Worm (Caenorhabditis elegans) whole organism, early embryonic: Measurements from ENCODE around the gene F20G2.5.
A peak's percentile ranks its signal among the peaks of the same experiment; 100 is the strongest.

Source experiments
- F13C5.2 ChIP-seq: sonication (generic microtip); optimal IDR thresholded peaks from 2 replicates; lab custom pipeline; 2017; ENCODE audit warnings: mild to moderate bottlenecking, missing genetic modification characterization, inconsistent platforms, missing compliant biosample characterization
- ama-1 ChIP-seq: fragments of 150-350 bp; optimal IDR thresholded peaks from 2 replicates; lab custom pipeline; 2014
- ets-7 ChIP-seq: sonication (generic microtip); optimal IDR thresholded peaks from 2 replicates; lab custom pipeline; 2016; ENCODE audit warnings: missing genotype, missing genetic modification characterization, missing compliant biosample characterization
- flt-1 ChIP-seq: fragments of 200-800 bp; sonication (Bioruptor generic); IDR thresholded peaks from 2 replicates; pipeline ENCODE4 v1.3.6; 2022; ENCODE audit warnings: missing genetic modification characterization, missing compliant biosample characterization
- hmbx-1 ChIP-seq: sonication (generic microtip); optimal IDR thresholded peaks from 2 replicates; lab custom pipeline; 2016; ENCODE audit warnings: mild to moderate bottlenecking, missing genetic modification characterization, missing compliant biosample characterization
- hmg-4 ChIP-seq: fragments of 200-800 bp; sonication (Bioruptor generic); optimal IDR thresholded peaks from 2 replicates; lab custom pipeline; 2018; ENCODE audit warnings: mild to moderate bottlenecking, missing genetic modification characterization, missing compliant biosample characterization
- hnd-1 ChIP-seq: sonication (generic microtip); optimal IDR thresholded peaks from 2 replicates; lab custom pipeline; 2016; ENCODE audit warnings: missing genetic modification characterization, missing compliant biosample characterization
- pes-1 ChIP-seq: fragments of 200-800 bp; sonication (Bioruptor generic); IDR thresholded peaks from 2 replicates; pipeline ENCODE4 v1.3.6; 2022; ENCODE audit warnings: missing genetic modification reagents, missing genetic modification characterization, missing compliant biosample characterization
- scrt-1 ChIP-seq: fragments of 200-800 bp; sonication (Bioruptor generic); IDR thresholded peaks from 2 replicates; pipeline ENCODE4 v1.3.6; 2022; ENCODE audit warnings: missing genetic modification characterization, missing compliant biosample characterization
- sea-1 ChIP-seq: fragments of 200-800 bp; sonication (Bioruptor generic); conservative IDR thresholded peaks from 2 replicates; pipeline ENCODE4 v1.3.6; 2022; ENCODE audit warnings: missing genetic modification characterization, missing compliant biosample characterization
- tbx-11 ChIP-seq: fragments of 200-800 bp; sonication (Bioruptor generic); IDR thresholded peaks from 2 replicates; pipeline ENCODE4 v1.3.6; 2022; ENCODE audit warnings: missing genetic modification characterization, missing compliant biosample characterization
- tbx-37 ChIP-seq: fragments of 200-800 bp; sonication (Bioruptor generic); conservative IDR thresholded peaks from 2 replicates; pipeline ENCODE4 v1.3.6; 2022; ENCODE audit warnings: missing genetic modification reagents, missing genetic modification characterization, missing compliant biosample characterization

F20G2.5 gene

ce11 chrV:13818824-13819408 is 47.6 kb downstream of the F20G2.5 start, which contains the start of gene sel-10:
sel-10 (plus strand) TSS chrV:13819361.
- TF ChIP-seq F13C5.2 (tag; lab: Kevin White, UChicago) (peak; percentile 30), pes-1 (no peak), tbx-11 (GFP tag; lab: Robert Waterston, UW) (no peak)

ce11 chrV:13822752-13823151 is 51.4 kb downstream of the F20G2.5 start, which contains the start of gene hpo-31:
hpo-31 (plus strand) TSS chrV:13823052.
- TF ChIP-seq ama-1 (lab: Kevin White, UChicago) (no peak), flt-1 (GFP tag; lab: Robert Waterston, UW) (no peak), hnd-1 (tag; lab: Kevin White, UChicago) (no peak), hmg-4 (GFP tag; lab: Kevin White, UChicago) (no peak), hmbx-1 (no peak), pes-1 (no peak), tbx-11 (GFP tag; lab: Robert Waterston, UW) (no peak), ets-7 (no peak), scrt-1 (GFP tag; lab: Robert Waterston, UW) (no peak), tbx-37 (no peak), sea-1 (GFP tag; lab: Robert Waterston, UW) (no peak)
